Fruit fly (Drosophila melanogaster) whole organism, embryonic: ENCODE results near the gene Gyc88E.

Experiments
- Adf1 ChIP-seq: fragments of 200-800 bp; sonication (Bioruptor generic); IDR thresholded peaks from 2 replicates; pipeline ENCODE4 v1.3.6; 2022; ENCODE audit warnings: missing biosample characterization, missing genetic modification characterization
- CG10147 ChIP-seq: fragments of 200-800 bp; sonication (Bioruptor generic); optimal IDR thresholded peaks from 2 replicates; lab custom pipeline; 2019; ENCODE audit warnings: missing biosample characterization, mild to moderate bottlenecking, missing genetic modification characterization, moderate library complexity
- CG12299 ChIP-seq: fragments of 200-800 bp; sonication (Bioruptor generic); optimal IDR thresholded peaks from 2 replicates; lab custom pipeline; 2018; ENCODE audit warnings: missing biosample characterization, mild to moderate bottlenecking, missing genetic modification characterization
- CG12659 ChIP-seq: fragments of 200-800 bp; sonication (Bioruptor generic); optimal IDR thresholded peaks from 3 replicates; lab custom pipeline; 2017; ENCODE audit warnings: mild to moderate bottlenecking, missing biosample characterization, missing genetic modification reagents, missing genetic modification characterization
- CG12744 ChIP-seq: fragments of 200-800 bp; sonication (Bioruptor generic); optimal IDR thresholded peaks from 2 replicates; lab custom pipeline; 2016; ENCODE audit warnings: missing biosample characterization, missing genetic modification characterization
- CG12769 ChIP-seq: fragments of 200-800 bp; sonication (Bioruptor generic); optimal IDR thresholded peaks from 2 replicates; lab custom pipeline; 2019; ENCODE audit warnings: missing biosample characterization, mild to moderate bottlenecking, missing genetic modification characterization, moderate library complexity
- CG12942 ChIP-seq: fragments of 200-800 bp; sonication (Bioruptor generic); optimal IDR thresholded peaks from 3 replicates; lab custom pipeline; 2016; ENCODE audit warnings: missing biosample characterization, missing genetic modification characterization
- CG13296 ChIP-seq: fragments of 200-800 bp; sonication (Bioruptor generic); optimal IDR thresholded peaks from 3 replicates; lab custom pipeline; 2018; ENCODE audit warnings: missing biosample characterization, mild to moderate bottlenecking, missing genetic modification characterization
- CG14441 ChIP-seq: fragments of 200-800 bp; sonication (Bioruptor generic); IDR thresholded peaks from 2 replicates; pipeline ENCODE4 v1.3.6; 2022; ENCODE audit warnings: missing biosample characterization, missing genetic modification characterization
- CG15514 ChIP-seq: fragments of 200-800 bp; sonication (Bioruptor generic); optimal IDR thresholded peaks from 3 replicates; lab custom pipeline; 2017; ENCODE audit warnings: missing biosample characterization, missing genetic modification characterization, mild to moderate bottlenecking, moderate library complexity, missing genetic modification reagents
- CG17829 ChIP-seq: fragments of 200-800 bp; optimal IDR thresholded peaks from 2 replicates; lab custom pipeline; 2019; ENCODE audit warnings: missing biosample characterization, mild to moderate bottlenecking, missing genetic modification characterization, moderate library complexity
- CG18011 ChIP-seq: fragments of 200-800 bp; sonication (Bioruptor generic); optimal IDR thresholded peaks from 2 replicates; lab custom pipeline; 2017; ENCODE audit warnings: missing biosample characterization, missing genetic modification characterization, mild to moderate bottlenecking, moderate library complexity, missing genotype
- CG2199 ChIP-seq: fragments of 200-800 bp; sonication (Bioruptor generic); IDR thresholded peaks from 3 replicates; pipeline ENCODE4 v1.3.6; 2022; ENCODE audit warnings: missing biosample characterization, missing genetic modification characterization
- CG2889 ChIP-seq: fragments of 200-800 bp; sonication (Bioruptor generic); IDR thresholded peaks from 3 replicates; pipeline ENCODE4 v1.3.6; 2022; ENCODE audit warnings: missing biosample characterization, missing genetic modification characterization
- CG30403 ChIP-seq: fragments of 200-800 bp; sonication (Bioruptor generic); optimal IDR thresholded peaks from 3 replicates; lab custom pipeline; 2016; ENCODE audit warnings: missing biosample characterization, missing genetic modification characterization
- CG33213 ChIP-seq: fragments of 200-800 bp; sonication (Bioruptor generic); optimal IDR thresholded peaks from 3 replicates; lab custom pipeline; 2016; ENCODE audit warnings: missing biosample characterization, missing genetic modification characterization
- CG3726 ChIP-seq: fragments of 200-800 bp; sonication (Bioruptor generic); IDR thresholded peaks from 3 replicates; pipeline ENCODE4, ENCODE4 v1.3.6; 2022; ENCODE audit warnings: missing biosample characterization, missing genetic modification characterization
- CG4282 ChIP-seq: fragments of 200-800 bp; sonication (Bioruptor generic); optimal IDR thresholded peaks from 2 replicates; lab custom pipeline; 2016; ENCODE audit warnings: missing biosample characterization, missing genetic modification characterization
- CG6791 ChIP-seq: fragments of 200-800 bp; sonication (Bioruptor generic); IDR thresholded peaks from 3 replicates; pipeline ENCODE4 v1.3.6; 2022; ENCODE audit warnings: missing biosample characterization, missing genetic modification characterization; ENCODE audit not compliant: partially characterized antibody
- CG7372 ChIP-seq: fragments of 200-800 bp; sonication (Bioruptor generic); IDR thresholded peaks from 2 replicates; pipeline ENCODE4 v1.3.6; 2022; ENCODE audit warnings: missing biosample characterization, missing genetic modification characterization
- CG8281 ChIP-seq: fragments of 200-800 bp; sonication (Bioruptor generic); optimal IDR thresholded peaks from 2 replicates; lab custom pipeline; 2018; ENCODE audit warnings: missing biosample characterization, mild to moderate bottlenecking, missing genetic modification characterization, moderate library complexity
- CHES-1-like ChIP-seq: fragments of 200-800 bp; sonication (Bioruptor generic); optimal IDR thresholded peaks from 2 replicates; lab custom pipeline; 2016; ENCODE audit warnings: missing biosample characterization, missing genetic modification characterization
- E2f1 ChIP-seq: fragments of 200-800 bp; sonication (Bioruptor generic); IDR thresholded peaks from 2 replicates; pipeline ENCODE4 v1.3.6; 2022; ENCODE audit warnings: missing biosample characterization, missing genetic modification characterization
- Ets65A ChIP-seq: fragments of 200-800 bp; sonication (Bioruptor generic); peaks from one replicate; lab custom pipeline; 2016; ENCODE audit warnings: missing biosample characterization, missing genetic modification characterization
- HLH54F ChIP-seq: fragments of 200-800 bp; sonication (Bioruptor generic); optimal IDR thresholded peaks from 3 replicates; lab custom pipeline; 2016; ENCODE audit warnings: missing biosample characterization, missing genetic modification characterization
- Hmr ChIP-seq: fragments of 200-800 bp; sonication (Bioruptor generic); optimal IDR thresholded peaks from 3 replicates; lab custom pipeline; 2017; ENCODE audit warnings: mild to moderate bottlenecking, missing biosample characterization, missing genetic modification reagents, missing genetic modification characterization
- Hmx ChIP-seq: fragments of 200-800 bp; sonication (Bioruptor generic); optimal IDR thresholded peaks from 2 replicates; lab custom pipeline; 2016; ENCODE audit warnings: missing biosample characterization, missing genetic modification characterization
- Lhr ChIP-seq: fragments of 200-800 bp; sonication (Bioruptor generic); optimal IDR thresholded peaks from 3 replicates; lab custom pipeline; 2017; ENCODE audit warnings: mild to moderate bottlenecking, missing biosample characterization, missing genetic modification reagents, missing genetic modification characterization
- Mrtf ChIP-seq: fragments of 200-800 bp; sonication (Bioruptor generic); IDR thresholded peaks from 3 replicates; pipeline ENCODE4 v1.3.6; 2022; ENCODE audit warnings: missing biosample characterization, missing genetic modification characterization
- NFAT ChIP-seq: fragments of 200-800 bp; sonication (Bioruptor generic); IDR thresholded peaks from 2 replicates; pipeline ENCODE4 v1.3.6; 2022; ENCODE audit warnings: missing biosample characterization, missing genetic modification characterization
- Oaz ChIP-seq: fragments of 200-800 bp; sonication (Bioruptor generic); IDR thresholded peaks from 2 replicates; pipeline ENCODE4 v1.3.6; 2022; ENCODE audit warnings: missing biosample characterization, missing genetic modification characterization
- Ptx1 ChIP-seq: fragments of 200-800 bp; sonication (Bioruptor generic); IDR thresholded peaks from 2 replicates; pipeline ENCODE4 v1.3.6; 2022; ENCODE audit warnings: missing biosample characterization, missing genetic modification characterization
- Ravus ChIP-seq: fragments of 200-800 bp; sonication (Bioruptor generic); IDR thresholded peaks from 2 replicates; pipeline ENCODE4 v1.3.6; 2022; ENCODE audit warnings: missing biosample characterization, missing genetic modification characterization
- ab ChIP-seq: fragments of 200-800 bp; sonication (Bioruptor generic); optimal IDR thresholded peaks from 2 replicates; lab custom pipeline; 2016; ENCODE audit warnings: missing biosample characterization, missing genetic modification characterization
- abd-A ChIP-seq: fragments of 200-800 bp; sonication (Bioruptor generic); optimal IDR thresholded peaks from 3 replicates; lab custom pipeline; 2019; ENCODE audit warnings: missing biosample characterization, mild to moderate bottlenecking, missing genetic modification characterization, moderate library complexity
- crol ChIP-seq: fragments of 200-800 bp; sonication (Bioruptor generic); IDR thresholded peaks from 2 replicates; pipeline ENCODE4 v1.3.6; 2022; ENCODE audit warnings: missing biosample characterization, missing genetic modification characterization
- cwo ChIP-seq: fragments of 200-800 bp; sonication (Bioruptor generic); optimal IDR thresholded peaks from 3 replicates; lab custom pipeline; 2017; ENCODE audit warnings: missing biosample characterization, missing genetic modification characterization, mild to moderate bottlenecking, moderate library complexity, missing genetic modification reagents
- da ChIP-seq: fragments of 200-800 bp; sonication (Bioruptor generic); optimal IDR thresholded peaks from 2 replicates; lab custom pipeline; 2016; ENCODE audit warnings: missing biosample characterization, missing genetic modification characterization
- grau ChIP-seq: fragments of 200-800 bp; optimal IDR thresholded peaks from 3 replicates; lab custom pipeline; 2019; ENCODE audit warnings: missing biosample characterization, mild to moderate bottlenecking, missing genetic modification characterization, moderate library complexity
- ind ChIP-seq: fragments of 200-800 bp; sonication (Bioruptor generic); optimal IDR thresholded peaks from 3 replicates; lab custom pipeline; 2016; ENCODE audit warnings: missing biosample characterization, missing genetic modification characterization
- mirr ChIP-seq: fragments of 200-800 bp; sonication (Bioruptor generic); optimal IDR thresholded peaks from 3 replicates; lab custom pipeline; 2018; ENCODE audit warnings: missing biosample characterization, mild to moderate bottlenecking, missing genetic modification characterization
- org-1 ChIP-seq: fragments of 200-800 bp; sonication (Bioruptor generic); optimal IDR thresholded peaks from 2 replicates; lab custom pipeline; 2017; ENCODE audit warnings: missing biosample characterization, missing genetic modification characterization
- otp ChIP-seq: fragments of 200-800 bp; sonication (Bioruptor generic); IDR thresholded peaks from 3 replicates; pipeline ENCODE4, ENCODE4 v1.3.6; 2022; ENCODE audit warnings: missing biosample characterization, missing genetic modification characterization
- pfk ChIP-seq: fragments of 200-800 bp; sonication (Bioruptor generic); optimal IDR thresholded peaks from 2 replicates; lab custom pipeline; 2018; ENCODE audit warnings: missing biosample characterization, mild to moderate bottlenecking, missing genetic modification characterization, moderate library complexity
- pita ChIP-seq: fragments of 200-800 bp; sonication (Bioruptor generic); optimal IDR thresholded peaks from 2 replicates; lab custom pipeline; 2017; ENCODE audit warnings: missing biosample characterization, mild to moderate bottlenecking, missing genetic modification characterization
- ranshi ChIP-seq: fragments of 200-800 bp; sonication (Bioruptor generic); IDR thresholded peaks from 2 replicates; pipeline ENCODE4 v1.3.6; 2022; ENCODE audit warnings: missing biosample characterization, missing genetic modification characterization
- ttk ChIP-seq: fragments of 200-800 bp; sonication (Bioruptor generic); IDR thresholded peaks from 2 replicates; pipeline ENCODE4 v2.1.2; 2022; ENCODE audit warnings: missing biosample characterization, missing genetic modification characterization
- z ChIP-seq: fragments of 200-800 bp; sonication (Bioruptor generic); IDR thresholded peaks from 3 replicates; pipeline ENCODE4 v1.3.6; 2022; ENCODE audit warnings: missing biosample characterization, missing genetic modification characterization
- zfh2 ChIP-seq: fragments of 200-800 bp; sonication (Bioruptor generic); optimal IDR thresholded peaks from 2 replicates; lab custom pipeline; 2016; ENCODE audit warnings: missing biosample characterization, missing genetic modification characterization

Gene Gyc88E

dm6 chr3R:15119730-15120129, 30.4 kb upstream of the Gyc88E start (continued):
- TF ChIP-seq CG14441 (GFP tag; lab: Robert Waterston, UW) (no peak), CG7372 (GFP tag; lab: Robert Waterston, UW) (no peak), zfh2 (GFP tag; lab: Kevin White, UChicago) (no peak), cwo (GFP tag; lab: Kevin White, UChicago) (peak; percentile 36), Ptx1 (GFP tag; lab: Robert Waterston, UW) (peak; percentile 14; the same call in 1 of the 2 replicates), Hmr (GFP tag; lab: Kevin White, UChicago) (peak; percentile 26), grau (tag; lab: Kevin White, UChicago) (peak; percentile 77), CG30403 (peak; percentile 41), E2f1 (GFP tag; lab: Robert Waterston, UW) (0 out of 2 replicates have a peak, but pooled peaks have one; percentile 12), CG6791 (no peak), Adf1 (no peak), pfk (GFP tag; lab: Kevin White, UChicago) (no peak), Ravus (GFP tag; lab: Robert Waterston, UW) (no peak), Hmx (GFP tag; lab: Kevin White, UChicago) (no peak), CG10147 (GFP tag; lab: Kevin White, UChicago) (peak; percentile 17), mirr (no peak), CG17829 (tag; lab: Kevin White, UChicago) (no peak), Lhr (GFP tag; lab: Kevin White, UChicago) (no peak), CG33213 (GFP tag; lab: Kevin White, UChicago) (no peak), CG12659 (GFP tag; lab: Kevin White, UChicago) (peak; percentile 10), CG18011 (no peak), Ets65A (GFP tag; lab: Kevin White, UChicago) (no peak), CG13296 (GFP tag; lab: Kevin White, UChicago) (peak; percentile 33)

dm6 chr3R:15121599-15122394, 28.4 kb upstream of the Gyc88E start:
- TF ChIP-seq CG3726 (GFP tag; lab: Robert Waterston, UW) (no peak), da (GFP tag; lab: Kevin White, UChicago) (no peak), grau (tag; lab: Kevin White, UChicago) (no peak), z (GFP tag; lab: Robert Waterston, UW) (0 out of 3 replicates have a peak, but pooled peaks have one; percentile 25), CG2199 (GFP tag; lab: Robert Waterston, UW) (0 out of 3 replicates have a peak, but pooled peaks have one; percentile 47), org-1 (GFP tag; lab: Kevin White, UChicago) (peak; percentile 41), CG8281 (tag; lab: Kevin White, UChicago) (no peak), Oaz (GFP tag; lab: Robert Waterston, UW) (no peak), CG12769 (peak; percentile 10), CG12299 (tag; lab: Kevin White, UChicago) (no peak), ranshi (0 out of 2 replicates have a peak, but pooled peaks have one; percentile 8), NFAT (GFP tag; lab: Robert Waterston, UW) (no peak), Adf1 (peak; percentile 15; the same call in 1 of the 2 replicates), CG12942 (no peak), ind (GFP tag; lab: Kevin White, UChicago) (no peak), CG12744 (GFP tag; lab: Kevin White, UChicago) (no peak), crol (GFP tag; lab: Robert Waterston, UW) (peak; percentile 94), cwo (GFP tag; lab: Kevin White, UChicago) (peak; percentile 30), CG15514 (GFP tag; lab: Kevin White, UChicago) (no peak), ttk (no peak), pita (GFP tag; lab: Kevin White, UChicago) (no peak), HLH54F (GFP tag; lab: Kevin White, UChicago) (no peak), abd-A (tag; lab: Kevin White, UChicago) (peak; percentile 71), CG4282 (GFP tag; lab: Kevin White, UChicago) (no peak), otp (GFP tag; lab: Robert Waterston, UW) (no peak), CG2889 (no peak), Mrtf (GFP tag; lab: Robert Waterston, UW) (0 out of 3 replicates have a peak, but pooled peaks have one; percentile 15), CHES-1-like (GFP tag; lab: Kevin White, UChicago) (no peak), ab (no peak)
